Worm (Caenorhabditis elegans) whole organism, L4 larva: ENCODE results near the gene F40A3.7.

Experiments
- lir-3 ChIP-seq: sonication (generic microtip); optimal IDR thresholded peaks from 2 replicates; lab custom pipeline; 2016; ENCODE audit warnings: mild to moderate bottlenecking, missing genetic modification characterization, missing compliant biosample characterization
- nhr-102 ChIP-seq: sonication (generic microtip); optimal IDR thresholded peaks from 2 replicates; lab custom pipeline; 2016; ENCODE audit warnings: mild to moderate bottlenecking, missing genetic modification characterization, moderate library complexity, missing compliant biosample characterization
- nhr-11 ChIP-seq: fragments of 150-350 bp; optimal IDR thresholded peaks from 2 replicates; lab custom pipeline; 2014; ENCODE audit warnings: missing biosample characterization, missing genetic modification characterization
- pha-4 ChIP-seq, 2 experiments: fragments of 150-350 bp in 1 of 2; fragments of 200-800 bp in 1 of 2; sonication (Bioruptor generic) in 1 of 2; IDR thresholded peaks in 1 of 2; optimal IDR thresholded peaks in 1 of 2; 2 replicates each; pipeline versions ENCODE4 v1.3.6 to Lab custom; 2014 to 2022; ENCODE audit warnings: missing genetic modification characterization in 2 of 2, missing genetic modification reagents in 2 of 2, missing biosample characterization in 1 of 2, missing compliant biosample characterization in 1 of 2

ce11 chrV:7899761-7900160, at the start of gene F40A3.7:
- TF ChIP-seq lir-3 (no peak), nhr-11 (no peak), pha-4 (GFP tag; IDR thresholded peaks at IDR 0.05; lab: Robert Waterston, UW) (no peak), pha-4 (tag; optimal IDR thresholded peaks at IDR 0.05; lab: Kevin White, UChicago) (no peak), nhr-102 (tag; lab: Kevin White, UChicago) (no peak)
